Fruit fly (Drosophila melanogaster): ENCODE results near the gene CG6149.

- no peak for TF ChIP-seq h (optimal IDR thresholded peaks at IDR 0.05)
- TF ChIP-seq Sin3A (optimal IDR thresholded peaks at IDR 0.05) = no peak
- no peak for TF ChIP-seq ttk (optimal IDR thresholded peaks at IDR 0.05)
These were observed 9.6 kb upstream of the CG6149 start, which contains the start of gene CG7557 for dm6 chr3L:11444861-11445260.
